Worm (Caenorhabditis elegans) whole organism, L4/young adult: ENCODE results near the gene cnnm-3.

Experiments used
- W03F9.2 ChIP-seq: fragments of 150-350 bp; optimal IDR thresholded peaks from 2 replicates; lab custom pipeline; 2014; ENCODE audit warnings: missing biosample characterization, missing genetic modification characterization
- dao-5 ChIP-seq: sonication (generic microtip); optimal IDR thresholded peaks from 2 replicates; lab custom pipeline; 2016; ENCODE audit warnings: missing genotype, missing genetic modification characterization, moderate library complexity, missing compliant biosample characterization
- him-1 ChIP-seq: sonication (generic microtip); optimal IDR thresholded peaks from 2 replicates; lab custom pipeline; 2016; ENCODE audit warnings: missing genotype, missing genetic modification reagents, missing genetic modification characterization, missing compliant biosample characterization

cnnm-3 gene

DNA sequence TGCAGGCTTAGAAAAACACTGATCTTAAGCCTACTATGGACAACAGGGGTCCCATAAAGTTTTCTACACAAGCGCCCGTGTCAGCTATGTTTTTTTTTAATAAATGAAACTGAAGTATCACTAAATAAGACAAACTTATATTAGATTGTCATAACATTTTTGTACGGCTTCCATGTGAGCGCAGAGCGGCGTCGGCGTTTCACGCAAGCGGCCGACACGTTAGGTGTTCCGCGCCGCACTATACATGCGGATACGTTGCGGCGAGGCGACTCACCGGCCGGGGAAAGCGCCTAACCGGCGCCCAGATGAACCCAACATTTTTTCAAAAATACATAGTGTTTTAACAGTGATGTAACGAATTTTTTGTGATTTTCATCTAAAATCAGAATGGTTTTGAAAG lies 12.0 kb upstream of the cnnm-3 start:
- TF ChIP-seq him-1 (tag; lab: Kevin White, UChicago): no peak
- TF ChIP-seq dao-5 (tag; lab: Kevin White, UChicago): no peak
- TF ChIP-seq W03F9.2 (tag; lab: Kevin White, UChicago): no peak

ce11 chrX:3056098-3056497 lies 10.5 kb upstream of the cnnm-3 start:
- TF ChIP-seq W03F9.2 (tag; lab: Kevin White, UChicago) (no peak), dao-5 (tag; lab: Kevin White, UChicago) (no peak), him-1 (tag; lab: Kevin White, UChicago) (no peak)

ce11 chrX:3054802-3055201 lies 9.2 kb upstream of the cnnm-3 start, which contains the start of gene twk-26:
TSS of gene twk-26 (minus strand) at chrX:3054824.
- no peak for TF ChIP-seq W03F9.2 (tag; lab: Kevin White, UChicago)
- TF ChIP-seq dao-5 (tag; lab: Kevin White, UChicago): no peak
- no peak for TF ChIP-seq him-1 (tag; lab: Kevin White, UChicago)

DNA sequence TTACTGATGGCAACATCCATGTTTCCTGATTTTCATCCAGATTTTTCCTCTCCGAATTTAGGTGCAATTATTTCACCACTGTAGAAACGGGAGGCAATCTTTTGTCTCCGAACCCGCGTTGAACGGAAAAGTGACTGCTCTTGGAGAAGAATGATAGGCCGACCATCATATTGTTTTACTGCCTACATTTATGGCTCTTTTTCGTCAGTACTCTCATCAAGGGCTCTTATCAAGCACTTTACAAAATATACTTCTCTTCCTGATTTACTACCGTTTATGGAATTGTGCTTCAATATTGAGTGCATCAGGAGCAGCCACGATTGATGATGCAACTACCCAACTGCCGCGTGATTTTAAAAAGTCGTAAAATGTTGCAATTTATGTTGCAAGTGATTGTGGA lies 8.7 kb upstream of the cnnm-3 start:
- no peak for TF ChIP-seq dao-5 (tag; lab: Kevin White, UChicago)
- TF ChIP-seq him-1 (tag; lab: Kevin White, UChicago): no peak
- no peak for TF ChIP-seq W03F9.2 (tag; lab: Kevin White, UChicago)

- TF ChIP-seq dao-5 (tag; lab: Kevin White, UChicago) (no peak), him-1 (tag; lab: Kevin White, UChicago) (no peak), W03F9.2 (tag; lab: Kevin White, UChicago) (no peak)
These were observed 5.8 kb upstream of the cnnm-3 start for ce11 chrX:3051315-3051993.

DNA sequence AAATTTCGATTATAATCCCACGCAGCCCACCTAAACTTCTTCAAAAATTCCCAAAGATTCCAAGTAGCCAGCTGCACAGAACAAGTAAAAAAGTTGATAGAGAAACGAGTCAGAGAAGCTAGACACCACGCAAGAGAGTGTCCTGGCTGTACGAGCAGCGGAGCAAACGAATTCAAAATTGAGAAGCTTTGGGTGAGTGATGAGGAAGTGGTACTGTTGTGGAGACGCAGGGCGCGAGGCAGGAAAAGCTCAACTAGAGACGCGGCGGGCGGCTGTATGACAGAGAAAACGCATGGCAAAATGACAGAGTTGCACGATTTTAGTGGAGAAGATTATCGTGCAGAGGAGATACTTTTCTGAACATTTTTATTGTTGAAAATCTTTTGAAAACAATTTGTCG lies 3.6 kb upstream of the cnnm-3 start:
- peak; percentile 75 for TF ChIP-seq him-1 (tag; lab: Kevin White, UChicago)
- TF ChIP-seq dao-5 (tag; lab: Kevin White, UChicago): no peak

DNA sequence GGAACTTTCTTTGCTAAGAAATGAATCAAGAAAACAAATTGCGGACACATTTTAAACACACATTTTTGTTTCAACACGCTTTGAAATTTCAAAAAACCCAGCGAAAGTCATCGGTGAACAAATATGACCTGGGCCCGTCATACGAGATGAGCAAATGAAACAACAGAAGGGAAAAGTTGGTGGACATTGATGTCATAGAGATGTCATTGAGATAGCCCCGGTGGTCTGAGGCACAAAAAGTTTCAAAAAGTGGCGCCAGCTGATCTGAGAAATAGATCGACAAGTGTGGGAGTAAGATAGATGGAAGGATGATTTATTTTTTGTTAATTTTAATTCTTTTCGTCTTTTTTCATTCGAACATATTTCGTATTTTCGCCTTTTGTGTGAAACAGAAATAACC lies 3.0 kb upstream of the cnnm-3 start:
- no peak for TF ChIP-seq dao-5 (tag; lab: Kevin White, UChicago)
- no peak for TF ChIP-seq W03F9.2 (tag; lab: Kevin White, UChicago)
- no peak for TF ChIP-seq him-1 (tag; lab: Kevin White, UChicago)

- no peak for TF ChIP-seq W03F9.2 (tag; lab: Kevin White, UChicago)
- no peak for TF ChIP-seq him-1 (tag; lab: Kevin White, UChicago)
- no peak for TF ChIP-seq dao-5 (tag; lab: Kevin White, UChicago)
These were observed 1.6 kb upstream of the cnnm-3 start for ce11 chrX:3047224-3047623.

- TF ChIP-seq dao-5 (tag; lab: Kevin White, UChicago): no peak
- no peak for TF ChIP-seq W03F9.2 (tag; lab: Kevin White, UChicago)
- TF ChIP-seq him-1 (tag; lab: Kevin White, UChicago): no peak
These were observed 5.0 kb downstream of the cnnm-3 start for ce11 chrX:3040609-3041008.

ce11 chrX:3040021-3040420 lies 5.6 kb downstream of the cnnm-3 start:
- TF ChIP-seq him-1 (tag; lab: Kevin White, UChicago) (no peak), dao-5 (tag; lab: Kevin White, UChicago) (no peak), W03F9.2 (tag; lab: Kevin White, UChicago) (no peak)

DNA sequence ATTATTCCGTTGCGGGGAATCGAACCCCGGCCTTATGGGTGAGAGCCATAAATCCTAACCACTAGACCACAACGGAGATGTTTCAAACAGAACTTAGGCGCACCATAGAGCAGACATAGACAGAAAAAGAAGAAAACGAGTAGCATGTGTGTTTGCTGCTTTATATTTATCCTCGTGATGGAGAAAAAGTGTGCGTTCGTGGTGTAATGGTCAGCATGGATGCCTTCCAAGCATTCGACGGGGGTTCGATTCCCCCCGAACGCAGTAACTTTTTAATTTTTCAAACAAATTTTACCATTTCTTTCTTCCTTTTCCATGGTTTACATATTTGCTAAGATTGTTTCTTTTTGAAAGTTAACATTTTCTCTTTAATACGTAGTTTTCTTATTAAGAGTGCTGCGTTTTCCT lies 9.7 kb downstream of the cnnm-3 start:
- TF ChIP-seq him-1 (tag; lab: Kevin White, UChicago): peak; percentile 98
- peak; percentile 95 for TF ChIP-seq dao-5 (tag; lab: Kevin White, UChicago)
- TF ChIP-seq W03F9.2 (tag; lab: Kevin White, UChicago): peak; percentile 81

DNA sequence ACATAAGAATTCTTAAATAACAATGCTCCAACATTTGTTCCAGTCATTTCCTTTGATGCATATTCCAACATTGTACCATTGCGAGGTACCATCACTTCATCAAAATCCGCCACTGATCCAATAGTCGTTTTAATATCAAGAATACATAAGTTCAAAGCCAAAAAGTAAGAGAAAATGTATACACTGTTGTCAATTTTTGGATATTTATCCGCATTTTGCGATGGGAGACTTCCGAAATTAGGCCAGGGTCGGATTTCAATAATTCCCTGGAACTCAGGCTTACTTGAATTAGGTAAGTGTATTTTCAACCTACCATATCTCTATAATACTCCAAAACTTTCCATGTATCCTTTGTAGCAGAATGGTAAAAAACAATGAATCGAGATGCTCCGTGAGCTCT lies 11.4 kb downstream of the cnnm-3 start, which contains the start of gene M02F4.2:
Gene M02F4.2 (minus strand): TSS at position 101 of the 400 bp plus-strand sequence.
- TF ChIP-seq him-1 (tag; lab: Kevin White, UChicago) (no peak), dao-5 (tag; lab: Kevin White, UChicago) (no peak), W03F9.2 (tag; lab: Kevin White, UChicago) (no peak)

ce11 chrX:3033492-3033891 lies 12.2 kb downstream of the cnnm-3 start:
- TF ChIP-seq W03F9.2 (tag; lab: Kevin White, UChicago) (no peak), him-1 (tag; lab: Kevin White, UChicago) (no peak), dao-5 (tag; lab: Kevin White, UChicago) (no peak)

DNA sequence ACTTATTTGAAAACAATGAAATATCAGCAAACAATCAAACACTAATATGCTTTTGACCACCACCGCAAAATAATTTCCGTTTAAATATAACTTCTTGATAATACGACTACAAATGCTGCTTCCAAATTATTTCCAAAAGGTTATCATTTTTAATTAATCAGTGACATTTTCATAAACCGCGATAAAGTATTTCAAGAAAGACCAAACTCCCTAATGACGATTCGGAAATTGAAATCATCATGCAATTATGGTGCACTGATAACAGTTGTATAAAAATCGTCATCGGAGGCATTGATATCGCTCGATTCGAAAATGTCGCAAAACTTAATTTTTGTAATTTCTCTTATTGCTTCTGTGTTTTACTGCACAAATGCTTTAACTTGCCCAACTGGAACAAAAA lies 14.2 kb downstream of the cnnm-3 start, which contains the start of gene clec-265:
Gene clec-265 (plus strand): TSS at position 300 of the 400 bp plus-strand sequence.
- no peak for TF ChIP-seq W03F9.2 (tag; lab: Kevin White, UChicago)
- TF ChIP-seq dao-5 (tag; lab: Kevin White, UChicago): no peak
- TF ChIP-seq him-1 (tag; lab: Kevin White, UChicago): no peak
